Worm (Caenorhabditis elegans) whole organism, early embryonic: ENCODE data around the gene srd-26.

Experiments used
- ama-1 ChIP-seq: fragments of 150-350 bp; optimal IDR thresholded peaks from 2 replicates; lab custom pipeline; 2014
- ceh-36 ChIP-seq: sonication (generic microtip); optimal IDR thresholded peaks from 2 replicates; lab custom pipeline; 2016; ENCODE audit warnings: missing genetic modification characterization, inconsistent platforms, missing compliant biosample characterization
- hnd-1 ChIP-seq: sonication (generic microtip); optimal IDR thresholded peaks from 2 replicates; lab custom pipeline; 2016; ENCODE audit warnings: missing genetic modification characterization, missing compliant biosample characterization
- tra-4 ChIP-seq: sonication (generic microtip); optimal IDR thresholded peaks from 2 replicates; lab custom pipeline; 2017; ENCODE audit warnings: missing genetic modification characterization, missing compliant biosample characterization

DNA sequence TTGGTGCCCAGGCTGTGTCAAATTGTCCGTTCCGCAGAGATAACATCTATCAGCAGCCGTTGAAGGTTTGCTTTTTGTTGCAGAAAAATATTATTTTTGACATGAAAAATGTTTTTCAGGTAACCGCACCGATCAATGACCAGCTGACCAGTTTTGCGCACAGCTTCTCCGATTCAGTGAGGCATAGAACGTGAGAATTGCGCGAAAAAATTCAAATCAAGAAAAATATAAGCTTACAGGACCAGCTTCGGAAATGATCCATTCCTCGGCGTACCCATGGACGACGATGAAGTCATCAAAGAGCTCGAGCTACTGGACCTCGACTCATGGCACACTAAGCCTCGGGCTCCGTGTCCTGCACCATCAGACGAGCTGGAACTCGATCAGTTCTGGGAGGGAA, 31.7 kb upstream of the srd-26 start:
- TF ChIP-seq tra-4 (tag; lab: Kevin White, UChicago) (no peak), ceh-36 (tag; lab: Kevin White, UChicago) (no peak), ama-1 (lab: Kevin White, UChicago) (no peak), hnd-1 (tag; lab: Kevin White, UChicago) (no peak)
